Worm (Caenorhabditis elegans): Measurements from ENCODE around the gene pmk-2.

ce11 chrIV:8099601-8100000, 43.7 kb upstream of the pmk-2 start, which contains the start of gene Y42H9AR.2:
- TF ChIP-seq elt-2 (tag; optimal IDR thresholded peaks at IDR 0.05) (no peak), ceh-18 (tag; optimal IDR thresholded peaks at IDR 0.05) (no peak), ceh-45 (GFP tag; IDR thresholded peaks at IDR 0.05) (no peak), pqm-1 (tag; optimal IDR thresholded peaks at IDR 0.05) (no peak), eyg-1 (tag; optimal IDR thresholded peaks at IDR 0.05) (no peak), T23F11.4 (GFP tag; optimal IDR thresholded peaks at IDR 0.05) (no peak), pros-1 (tag; optimal IDR thresholded peaks at IDR 0.05) (no peak), ceh-6 (GFP tag; optimal IDR thresholded peaks at IDR 0.05) (no peak), K02D7.2 (tag; optimal IDR thresholded peaks at IDR 0.05) (no peak), tbx-7 (tag; optimal IDR thresholded peaks at IDR 0.05) (no peak), dmd-4 (tag; optimal IDR thresholded peaks at IDR 0.05; ENCODE audit: borderline replicate concordance) (no peak), pha-4 (tag; optimal IDR thresholded peaks at IDR 0.05) (no peak), hlh-13 (GFP tag; optimal IDR thresholded peaks at IDR 0.05) (no peak)
